Fruit fly (Drosophila melanogaster): ENCODE measurements around the gene nub.
A peak's percentile ranks its signal among the peaks of the same experiment; 100 is the strongest.

The nub gene

dm6 chr2L:12586858-12587257 lies 567 bp upstream of the nub start:
- TF ChIP-seq cad (GFP tag; optimal IDR thresholded peaks at IDR 0.05), result no peak
- TF ChIP-seq dmrt99B (tag; optimal IDR thresholded peaks at IDR 0.05), result no peak
- peak; percentile 61 for TF ChIP-seq CoRest (tag; optimal IDR thresholded peaks at IDR 0.05)
- no peak for TF ChIP-seq CG7963 (GFP tag; IDR thresholded peaks at IDR 0.05; ENCODE audit: partially characterized antibody)
- no peak for TF ChIP-seq tgo (GFP tag; IDR thresholded peaks at IDR 0.05)
- no peak for TF ChIP-seq C15 (GFP tag; IDR thresholded peaks at IDR 0.05)
- TF ChIP-seq CG10979 (tag; optimal IDR thresholded peaks at IDR 0.05), result no peak
- no peak for TF ChIP-seq Bteb2 (GFP tag; optimal IDR thresholded peaks at IDR 0.05)
- TF ChIP-seq pb (GFP tag; optimal IDR thresholded peaks at IDR 0.05), result peak; percentile 10
- peak; percentile 99 for TF ChIP-seq Nf-YC (tag; optimal IDR thresholded peaks at IDR 0.05)
- TF ChIP-seq CG8478 (optimal IDR thresholded peaks at IDR 0.05), result peak; percentile 95
- TF ChIP-seq sqz (GFP tag; optimal IDR thresholded peaks at IDR 0.05), result peak; percentile 45
- TF ChIP-seq Six4 (GFP tag; optimal IDR thresholded peaks at IDR 0.05), result no peak
- TF ChIP-seq Taf1 (GFP tag; IDR thresholded peaks at IDR 0.05), result no peak
- TF ChIP-seq ftz-f1 (GFP tag; optimal IDR thresholded peaks at IDR 0.05), result peak; percentile 19
- peak; percentile 11 for TF ChIP-seq CG12769 (tag; optimal IDR thresholded peaks at IDR 0.05)
- no peak for TF ChIP-seq CG8290 (GFP tag; optimal IDR thresholded peaks at IDR 0.05)
- TF ChIP-seq CG8290 (tag; optimal IDR thresholded peaks at IDR 0.05), result no peak
- TF ChIP-seq Vsx1 (GFP tag; optimal IDR thresholded peaks at IDR 0.05), result peak; percentile 55
- no peak for TF ChIP-seq CG12744 (GFP tag; optimal IDR thresholded peaks at IDR 0.05)
- TF ChIP-seq esg (GFP tag; conservative IDR thresholded peaks at IDR 0.05), result no peak
- TF ChIP-seq stc (GFP tag; IDR thresholded peaks at IDR 0.05), result no peak
- TF ChIP-seq cg (GFP tag; optimal IDR thresholded peaks at IDR 0.05), result peak; percentile 99
- peak; percentile 22 for TF ChIP-seq Deaf1 (tag; optimal IDR thresholded peaks at IDR 0.05)
- TF ChIP-seq psq (GFP tag; optimal IDR thresholded peaks at IDR 0.05), result no peak
- no peak for TF ChIP-seq sens-2 (GFP tag; IDR thresholded peaks at IDR 0.05)
- TF ChIP-seq disco-r (GFP tag; optimal IDR thresholded peaks at IDR 0.05), result no peak
- TF ChIP-seq Jarid2 (GFP tag; optimal IDR thresholded peaks at IDR 0.05), result peak; percentile 61
- TF ChIP-seq oc (tag; optimal IDR thresholded peaks at IDR 0.05), result peak; percentile 97
- TF ChIP-seq GATAe (GFP tag; conservative IDR thresholded peaks at IDR 0.05), result no peak
- TF ChIP-seq Antp (GFP tag; optimal IDR thresholded peaks at IDR 0.05), result no peak
- no peak for TF ChIP-seq nau (GFP tag; optimal IDR thresholded peaks at IDR 0.05)
- TF ChIP-seq CG1024 (GFP tag; IDR thresholded peaks at IDR 0.05), result no peak
- TF ChIP-seq CG8281 (tag; optimal IDR thresholded peaks at IDR 0.05), result no peak
- TF ChIP-seq Xbp1 (GFP tag; optimal IDR thresholded peaks at IDR 0.05), result no peak
- peak; percentile 80 for TF ChIP-seq CG1832 (GFP tag; optimal IDR thresholded peaks at IDR 0.05)
- no peak for TF ChIP-seq CG10431 (GFP tag; optimal IDR thresholded peaks at IDR 0.05)
- TF ChIP-seq Nf-YA (GFP tag; IDR thresholded peaks at IDR 0.05), result peak; percentile 76; the same call in 1 of the 2 replicates
- TF ChIP-seq h (optimal IDR thresholded peaks at IDR 0.05), result no peak
- no peak for TF ChIP-seq CG10267 (tag; optimal IDR thresholded peaks at IDR 0.05)
- peak; percentile 75 for TF ChIP-seq Adf1 (GFP tag; IDR thresholded peaks at IDR 0.05)
- TF ChIP-seq emc (GFP tag; optimal IDR thresholded peaks at IDR 0.05), result no peak
- TF ChIP-seq CG1792 (GFP tag; optimal IDR thresholded peaks at IDR 0.05), result no peak
- peak in 1 of 3 experiments; percentile 54 for TF ChIP-seq lola (GFP tag; optimal IDR thresholded peaks at IDR 0.05)
- no peak for TF ChIP-seq dati (GFP tag; IDR thresholded peaks at IDR 0.05)
- peak; percentile 69 for TF ChIP-seq gcm (GFP tag; optimal IDR thresholded peaks at IDR 0.05)
- TF ChIP-seq sens (GFP tag), result peak; percentile 77
- peak; percentile 53; the same call in 1 of the 3 replicates for TF ChIP-seq Opbp (GFP tag; IDR thresholded peaks at IDR 0.05; ENCODE audit: partially characterized antibody)
- no peak for TF ChIP-seq Dip2 (GFP tag; IDR thresholded peaks at IDR 0.05)
- TF ChIP-seq br (optimal IDR thresholded peaks at IDR 0.05), result no peak
- TF ChIP-seq Med (GFP tag), result peak; percentile 74
- no peak for TF ChIP-seq Hey (tag; optimal IDR thresholded peaks at IDR 0.05)
- TF ChIP-seq ase (GFP tag; IDR thresholded peaks at IDR 0.05), result no peak
